Worm (Caenorhabditis elegans) whole organism, L3 larva: Measurements from ENCODE around the gene ZC504.1.

Experiments
- egl-5 ChIP-seq: fragments of 150-350 bp; optimal IDR thresholded peaks from 2 replicates; lab custom pipeline; 2017; ENCODE audit warnings: missing biosample characterization, missing genetic modification reagents, missing genetic modification characterization, inconsistent platforms
- fkh-10 ChIP-seq: sonication (generic microtip); optimal IDR thresholded peaks from 2 replicates; lab custom pipeline; 2017; ENCODE audit warnings: missing biosample characterization, missing genetic modification reagents, missing genetic modification characterization
- fos-1 ChIP-seq: fragments of 150-350 bp; optimal IDR thresholded peaks from 2 replicates; lab custom pipeline; 2014; ENCODE audit warnings: missing biosample characterization, missing genetic modification characterization
- jun-1 ChIP-seq: fragments of 150-350 bp; optimal IDR thresholded peaks from 2 replicates; lab custom pipeline; 2014; ENCODE audit warnings: missing biosample characterization, missing genetic modification reagents, missing genetic modification characterization
- lin-15B ChIP-seq: fragments of 150-350 bp; optimal IDR thresholded peaks from 2 replicates; lab custom pipeline; 2014; ENCODE audit warnings: missing biosample characterization, missing genetic modification characterization
- mdl-1 ChIP-seq: fragments of 150-350 bp; optimal IDR thresholded peaks from 2 replicates; lab custom pipeline; 2014; ENCODE audit warnings: missing biosample characterization, missing genetic modification characterization
- pha-4 ChIP-seq: fragments of 150-350 bp; optimal IDR thresholded peaks from 2 replicates; lab custom pipeline; 2014; ENCODE audit warnings: missing biosample characterization, missing genetic modification reagents, missing genetic modification characterization
- unc-62 ChIP-seq: fragments of 150-350 bp; sonication (generic microtip); optimal IDR thresholded peaks from 4 replicates; lab custom pipeline; 2014; ENCODE audit warnings: missing biosample characterization, missing genetic modification reagents, missing genetic modification characterization
- ztf-4 ChIP-seq: fragments of 150-350 bp; optimal IDR thresholded peaks from 2 replicates; lab custom pipeline; 2014; ENCODE audit warnings: missing biosample characterization, missing genetic modification characterization

- no peak for TF ChIP-seq ztf-4 (tag; lab: Kevin White, UChicago)
- TF ChIP-seq jun-1 (tag; lab: Kevin White, UChicago): no peak
- no peak for TF ChIP-seq fkh-10
- TF ChIP-seq fos-1 (tag; lab: Kevin White, UChicago): no peak
- TF ChIP-seq unc-62 (GFP tag; lab: Kevin White, UChicago): no peak
- TF ChIP-seq pha-4 (tag; lab: Kevin White, UChicago): no peak
- TF ChIP-seq mdl-1 (tag; lab: Kevin White, UChicago): no peak
- TF ChIP-seq egl-5 (tag; lab: Kevin White, UChicago): no peak
- no peak for TF ChIP-seq lin-15B
These were observed 11.8 kb upstream of the ZC504.1 start for ce11 chrX:10395177-10395576.
